Fruit fly (Drosophila melanogaster) whole organism, pupa: ENCODE measurements around the gene Ugt35D1.

Experiments
- CG10348 ChIP-seq: fragments of 200-800 bp; sonication (Bioruptor generic); IDR thresholded peaks from 2 replicates; pipeline ENCODE4 v1.3.6; 2022; ENCODE audit warnings: missing biosample characterization, missing genetic modification characterization
- CG12605 ChIP-seq: fragments of 200-800 bp; sonication (Bioruptor generic); IDR thresholded peaks from 2 replicates; pipeline ENCODE4 v1.3.6; 2022; ENCODE audit warnings: missing biosample characterization, missing genetic modification characterization
- CG13204 ChIP-seq: fragments of 200-800 bp; sonication (Bioruptor generic); optimal IDR thresholded peaks from 2 replicates; lab custom pipeline; 2018; ENCODE audit warnings: missing biosample characterization, mild to moderate bottlenecking, missing genetic modification characterization, moderate library complexity
- CG14655 ChIP-seq: fragments of 200-800 bp; sonication (Bioruptor generic); optimal IDR thresholded peaks from 3 replicates; lab custom pipeline; 2017; ENCODE audit warnings: mild to moderate bottlenecking, missing biosample characterization, missing genetic modification reagents, missing genetic modification characterization
- CG15710 ChIP-seq: fragments of 200-800 bp; sonication (Bioruptor generic); optimal IDR thresholded peaks from 2 replicates; lab custom pipeline; 2018; ENCODE audit warnings: missing biosample characterization, mild to moderate bottlenecking, missing genetic modification characterization, moderate library complexity
- CG17806 ChIP-seq: fragments of 200-800 bp; sonication (Bioruptor generic); optimal IDR thresholded peaks from 2 replicates; lab custom pipeline; 2018; ENCODE audit warnings: missing biosample characterization, mild to moderate bottlenecking, missing genetic modification characterization, moderate library complexity
- CG32121 ChIP-seq: fragments of 200-800 bp; sonication (Bioruptor generic); IDR thresholded peaks from 2 replicates; pipeline ENCODE4 v1.3.6; 2022; ENCODE audit warnings: missing biosample characterization, missing genetic modification characterization
- CG34367 ChIP-seq: fragments of 200-800 bp; sonication (Bioruptor generic); optimal IDR thresholded peaks from 2 replicates; lab custom pipeline; 2018; ENCODE audit warnings: missing biosample characterization, mild to moderate bottlenecking, missing genetic modification characterization
- CG4496 ChIP-seq: fragments of 200-800 bp; sonication (Bioruptor generic); IDR thresholded peaks from 3 replicates; pipeline ENCODE4 v1.3.6; 2022; ENCODE audit warnings: missing biosample characterization, missing genetic modification characterization
- CG8159 ChIP-seq: fragments of 200-800 bp; sonication (Bioruptor generic); optimal IDR thresholded peaks from 3 replicates; lab custom pipeline; 2018; ENCODE audit warnings: missing biosample characterization, mild to moderate bottlenecking, missing genetic modification characterization, moderate library complexity
- CG8301 ChIP-seq: fragments of 200-800 bp; sonication (Bioruptor generic); optimal IDR thresholded peaks from 2 replicates; lab custom pipeline; 2018; ENCODE audit warnings: missing biosample characterization, mild to moderate bottlenecking, missing genetic modification characterization
- CG9948 ChIP-seq: fragments of 200-800 bp; sonication (Bioruptor generic); optimal IDR thresholded peaks from 2 replicates; lab custom pipeline; 2018; ENCODE audit warnings: missing biosample characterization, mild to moderate bottlenecking, missing genetic modification characterization, moderate library complexity
- D1 ChIP-seq: fragments of 200-800 bp; sonication (Bioruptor generic); optimal IDR thresholded peaks from 2 replicates; lab custom pipeline; 2018; ENCODE audit warnings: missing biosample characterization, mild to moderate bottlenecking, missing genetic modification characterization, moderate library complexity
- EcR ChIP-seq: fragments of 200-800 bp; sonication (Bioruptor generic); optimal IDR thresholded peaks from 3 replicates; lab custom pipeline; 2019; ENCODE audit warnings: missing biosample characterization, missing genetic modification characterization, mild to moderate bottlenecking, moderate library complexity, missing genetic modification reagents
- Ets98B ChIP-seq: fragments of 200-800 bp; sonication (Bioruptor generic); IDR thresholded peaks from 2 replicates; pipeline ENCODE4 v1.3.6; 2022; ENCODE audit warnings: missing biosample characterization, missing genetic modification characterization
- Pif1A ChIP-seq: fragments of 200-800 bp; sonication (Bioruptor generic); optimal IDR thresholded peaks from 3 replicates; lab custom pipeline; 2016; ENCODE audit warnings: missing biosample characterization, missing genetic modification characterization
- Pif1B ChIP-seq: fragments of 200-800 bp; sonication (Bioruptor generic); optimal IDR thresholded peaks from 3 replicates; lab custom pipeline; 2016; ENCODE audit warnings: missing biosample characterization, missing genetic modification characterization
- Snoo ChIP-seq: fragments of 200-800 bp; sonication (Bioruptor generic); optimal IDR thresholded peaks from 3 replicates; lab custom pipeline; 2017; ENCODE audit warnings: missing biosample characterization, mild to moderate bottlenecking, missing genetic modification characterization, inconsistent platforms
- fd96Ca ChIP-seq: fragments of 200-800 bp; sonication (Bioruptor generic); IDR thresholded peaks from 3 replicates; pipeline ENCODE4 v1.3.6; 2022; ENCODE audit warnings: missing biosample characterization, missing genetic modification characterization
- gl ChIP-seq: fragments of 200-800 bp; sonication (Bioruptor generic); optimal IDR thresholded peaks from 2 replicates; lab custom pipeline; 2018; ENCODE audit warnings: missing biosample characterization, mild to moderate bottlenecking, missing genetic modification characterization
- rn ChIP-seq: fragments of 200-800 bp; sonication (Bioruptor generic); IDR thresholded peaks from 2 replicates; pipeline ENCODE4 v1.3.6; 2022; ENCODE audit warnings: missing biosample characterization, missing genetic modification characterization

The Ugt35D1 gene

DNA sequence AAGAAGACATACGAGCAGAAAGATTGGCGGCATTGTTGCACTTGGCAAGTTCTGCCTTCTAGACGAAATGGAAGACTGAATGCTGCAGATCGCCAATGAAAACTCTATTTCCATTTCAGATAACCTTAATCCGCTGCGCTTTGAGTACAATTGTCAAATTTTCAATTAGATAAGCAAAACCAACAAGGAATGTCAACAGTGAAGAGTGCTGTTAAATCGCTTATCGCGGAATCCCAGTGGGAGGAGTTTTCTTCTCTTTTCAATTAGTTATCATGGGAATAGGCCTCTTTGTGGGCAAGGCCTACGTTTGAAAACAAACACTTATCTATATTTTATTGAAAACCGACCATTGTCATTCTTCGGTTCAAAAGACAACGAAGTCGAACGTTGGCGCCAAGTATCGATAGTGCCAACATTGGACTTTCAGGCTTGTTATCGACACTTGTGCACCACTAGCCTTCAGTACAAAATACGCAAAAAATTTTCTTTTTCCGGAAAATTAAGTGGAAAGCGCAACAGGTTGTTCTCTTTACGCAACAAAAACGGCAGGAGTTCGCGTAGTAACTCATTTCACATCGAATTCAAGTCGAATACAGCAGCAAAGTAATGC lies at the start of gene Ugt35D1, which contains the start of gene Gcn2:
Ugt35D1 (minus strand) TSS at position 83 of the 610 bp plus-strand sequence.
Gcn2 (plus strand) TSS at position 439 of the 610 bp plus-strand sequence.
- no peak for TF ChIP-seq Pif1A (GFP tag; lab: Kevin White, UChicago)
- TF ChIP-seq D1 (tag; lab: Kevin White, UChicago), result no peak
- TF ChIP-seq CG12605, result no peak
- TF ChIP-seq rn (GFP tag; lab: Robert Waterston, UW), result no peak

DNA sequence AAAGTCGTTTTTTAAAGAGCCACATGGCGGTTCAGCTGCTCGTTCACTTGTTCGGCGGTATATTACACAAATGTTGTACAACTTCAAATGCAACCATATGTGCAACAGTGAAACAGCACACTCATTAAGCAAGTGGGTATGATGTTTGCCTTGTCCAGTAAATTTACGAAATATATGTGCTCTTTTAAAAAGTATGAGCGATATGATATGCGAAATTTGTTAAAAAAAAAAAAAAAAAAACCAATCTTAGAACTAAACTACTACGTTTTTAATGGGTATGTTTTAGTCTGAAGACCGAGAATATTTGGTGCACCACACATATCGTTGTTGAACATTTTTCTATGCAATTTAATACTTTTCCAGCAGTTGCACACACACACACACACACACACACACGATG lies 48.4 kb upstream of the Ugt35D1 start:
- TF ChIP-seq CG15710 (tag; lab: Kevin White, UChicago) (no peak), CG13204 (GFP tag; lab: Kevin White, UChicago) (no peak), rn (GFP tag; lab: Robert Waterston, UW) (0 out of 2 replicates have a peak, but pooled peaks have one; percentile 36), CG8159 (tag; lab: Kevin White, UChicago) (no peak), CG8301 (tag; lab: Kevin White, UChicago) (peak; percentile 34), CG32121 (GFP tag; lab: Robert Waterston, UW) (peak; percentile 91), CG12605 (peak; percentile 51; the same call in 1 of the 2 replicates), Ets98B (GFP tag; lab: Robert Waterston, UW) (peak; percentile 88), Pif1A (GFP tag; lab: Kevin White, UChicago) (peak; percentile 34), gl (tag; lab: Kevin White, UChicago) (no peak), CG4496 (GFP tag; lab: Robert Waterston, UW) (peak; percentile 85), D1 (tag; lab: Kevin White, UChicago) (no peak), fd96Ca (GFP tag; lab: Robert Waterston, UW) (peak; percentile 71; the same call in 1 of the 3 replicates), Pif1B (GFP tag; lab: Kevin White, UChicago) (peak; percentile 14), CG14655 (GFP tag; lab: Kevin White, UChicago) (peak; percentile 38), CG34367 (tag; lab: Kevin White, UChicago) (no peak), CG9948 (tag; lab: Kevin White, UChicago) (no peak), CG10348 (GFP tag; lab: Robert Waterston, UW) (peak; percentile 36; the same call in 1 of the 2 replicates), Snoo (no peak), CG17806 (no peak), EcR (no peak)

DNA sequence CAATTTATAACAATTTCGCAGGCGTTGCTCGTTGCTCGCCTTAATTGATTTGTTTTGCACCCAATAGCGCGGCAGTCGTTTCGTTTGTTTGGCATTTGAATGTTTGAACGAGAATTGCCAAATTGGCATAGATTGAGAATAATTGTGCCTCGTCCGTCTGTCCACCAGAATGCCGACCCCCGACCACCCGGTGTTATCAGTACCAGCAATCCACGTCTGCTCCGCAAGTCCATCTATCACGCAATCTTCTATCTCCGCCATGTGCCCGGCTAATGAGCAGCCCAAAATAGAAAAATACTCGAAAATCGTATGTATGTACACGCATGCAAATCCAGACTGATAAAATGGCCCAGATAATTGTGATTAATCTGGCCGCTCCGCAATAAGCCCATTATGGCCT lies 47.9 kb upstream of the Ugt35D1 start:
- TF ChIP-seq CG32121 (GFP tag; lab: Robert Waterston, UW) (no peak), Pif1B (GFP tag; lab: Kevin White, UChicago) (no peak), fd96Ca (GFP tag; lab: Robert Waterston, UW) (no peak), CG4496 (GFP tag; lab: Robert Waterston, UW) (no peak), CG17806 (no peak), CG8301 (tag; lab: Kevin White, UChicago) (no peak), CG8159 (tag; lab: Kevin White, UChicago) (no peak), D1 (tag; lab: Kevin White, UChicago) (no peak), CG10348 (GFP tag; lab: Robert Waterston, UW) (no peak), EcR (no peak), CG15710 (tag; lab: Kevin White, UChicago) (no peak), CG12605 (no peak), gl (tag; lab: Kevin White, UChicago) (no peak)

DNA sequence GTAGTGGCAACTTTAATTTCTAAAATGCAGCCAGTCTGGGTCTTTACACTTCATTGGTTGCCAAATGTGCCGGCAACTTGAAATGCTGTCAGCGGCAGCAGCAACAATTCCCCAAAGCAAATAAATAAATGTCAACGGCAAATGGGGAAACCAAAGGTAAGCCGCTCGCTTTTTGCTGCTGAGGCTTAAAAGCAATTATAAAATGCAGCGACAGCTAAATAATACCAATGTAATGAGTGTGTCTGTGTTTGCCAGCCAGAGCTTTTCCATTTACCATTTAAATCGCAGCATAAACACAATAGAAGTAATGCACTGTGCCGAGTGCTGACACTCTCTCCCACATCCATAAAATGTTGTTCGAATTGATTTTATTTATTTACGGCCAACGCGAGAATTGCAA lies 45.5 kb upstream of the Ugt35D1 start:
- TF ChIP-seq fd96Ca (GFP tag; lab: Robert Waterston, UW) (no peak), gl (tag; lab: Kevin White, UChicago) (no peak)

DNA sequence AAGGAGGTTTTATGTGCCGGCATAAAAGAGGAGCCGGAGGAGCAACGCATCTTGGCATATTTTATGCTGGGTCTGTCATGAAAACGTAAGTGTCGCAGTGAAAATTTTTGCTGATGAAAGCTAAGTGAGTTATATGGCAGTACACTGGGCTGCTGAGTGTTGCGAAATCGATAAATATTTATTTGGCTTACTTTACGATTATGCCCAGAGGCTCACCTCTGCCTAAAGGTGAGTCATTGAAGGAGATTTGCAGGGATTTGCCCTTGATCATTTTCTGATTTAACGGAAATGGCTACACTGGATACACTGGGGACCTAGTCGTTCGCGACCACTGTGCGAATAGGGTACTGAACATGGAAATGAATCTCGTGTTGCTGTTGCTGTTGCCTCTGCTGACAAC lies 44.9 kb upstream of the Ugt35D1 start:
- TF ChIP-seq CG4496 (GFP tag; lab: Robert Waterston, UW) (no peak), CG8301 (tag; lab: Kevin White, UChicago) (peak; percentile 14), CG15710 (tag; lab: Kevin White, UChicago) (no peak), CG32121 (GFP tag; lab: Robert Waterston, UW) (peak; percentile 34; the same call in 1 of the 2 replicates), rn (GFP tag; lab: Robert Waterston, UW) (no peak), CG14655 (GFP tag; lab: Kevin White, UChicago) (no peak), CG34367 (tag; lab: Kevin White, UChicago) (no peak), Ets98B (GFP tag; lab: Robert Waterston, UW) (peak; percentile 42), CG13204 (GFP tag; lab: Kevin White, UChicago) (no peak), gl (tag; lab: Kevin White, UChicago) (no peak), fd96Ca (GFP tag; lab: Robert Waterston, UW) (peak; percentile 68; the same call in 2 of the 3 replicates), EcR (no peak), Pif1A (GFP tag; lab: Kevin White, UChicago) (peak; percentile 22), Snoo (no peak), CG8159 (tag; lab: Kevin White, UChicago) (no peak), CG10348 (GFP tag; lab: Robert Waterston, UW) (no peak), CG9948 (tag; lab: Kevin White, UChicago) (peak; percentile 1)

DNA sequence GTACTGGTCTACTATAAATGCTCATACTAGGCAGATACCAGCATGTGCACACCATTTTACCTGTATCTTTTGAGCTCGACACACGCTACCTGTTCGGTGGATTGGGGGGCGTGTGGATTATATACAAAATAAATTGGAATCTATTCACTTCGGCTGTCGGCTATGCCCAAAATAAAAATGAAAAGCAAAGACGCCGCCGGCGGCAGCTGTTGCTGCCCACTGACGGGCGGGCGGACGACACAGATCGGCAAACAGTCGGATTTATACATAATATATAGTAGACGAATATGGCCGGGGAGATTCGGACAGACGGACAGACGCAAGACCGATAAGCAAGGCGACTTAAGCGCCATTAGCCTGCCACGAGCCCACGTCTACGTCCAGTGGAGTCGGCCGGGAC lies 43.8 kb upstream of the Ugt35D1 start:
- TF ChIP-seq gl (tag; lab: Kevin White, UChicago) (no peak), Ets98B (GFP tag; lab: Robert Waterston, UW) (no peak), D1 (tag; lab: Kevin White, UChicago) (no peak)
